Worm (Caenorhabditis elegans) whole organism, young adult: Measurements from ENCODE around the gene srh-46.

Source experiments
- B0261.1 ChIP-seq: sonication (generic microtip); optimal IDR thresholded peaks from 2 replicates; lab custom pipeline; 2016; ENCODE audit warnings: mild to moderate bottlenecking, missing genetic modification characterization, moderate library complexity, missing compliant biosample characterization
- B0336.3 ChIP-seq: fragments of 200-800 bp; sonication (Bioruptor generic); IDR thresholded peaks from 2 replicates; pipeline ENCODE4 v1.3.6; 2022; ENCODE audit warnings: missing genetic modification characterization, missing compliant biosample characterization
- F10E7.11 ChIP-seq: sonication (generic microtip); optimal IDR thresholded peaks from 2 replicates; lab custom pipeline; 2017; ENCODE audit warnings: mild to moderate bottlenecking, missing genetic modification characterization, moderate library complexity, missing compliant biosample characterization
- F22D6.2 ChIP-seq: sonication (generic microtip); optimal IDR thresholded peaks from 2 replicates; lab custom pipeline; 2016; ENCODE audit warnings: mild to moderate bottlenecking, missing genetic modification characterization, missing compliant biosample characterization
- F23B12.7 ChIP-seq: sonication (generic microtip); optimal IDR thresholded peaks from 2 replicates; lab custom pipeline; 2017; ENCODE audit warnings: missing genetic modification characterization, mild to moderate bottlenecking, missing compliant biosample characterization, antibody characterized with exemption, moderate library complexity; ENCODE audit not compliant: insufficient read depth
- F49E8.2 ChIP-seq: sonication (generic microtip); optimal IDR thresholded peaks from 3 replicates; lab custom pipeline; 2017; ENCODE audit warnings: missing genetic modification characterization, mild to moderate bottlenecking, missing compliant biosample characterization, antibody characterized with exemption, moderate library complexity; ENCODE audit not compliant: insufficient read depth
- F52B5.7 ChIP-seq: sonication (generic microtip); optimal IDR thresholded peaks from 2 replicates; lab custom pipeline; 2016; ENCODE audit warnings: mild to moderate bottlenecking, missing genetic modification characterization, missing compliant biosample characterization
- K12H6.12 ChIP-seq: fragments of 200-800 bp; sonication (Bioruptor generic); optimal IDR thresholded peaks from 2 replicates; lab custom pipeline; 2018; ENCODE audit warnings: mild to moderate bottlenecking, missing genetic modification characterization, missing compliant biosample characterization
- T07F8.4 ChIP-seq: sonication (generic microtip); optimal IDR thresholded peaks from 2 replicates; lab custom pipeline; 2016; ENCODE audit warnings: mild to moderate bottlenecking, missing genetic modification characterization, moderate library complexity, missing compliant biosample characterization
- T26A5.8 ChIP-seq: sonication (generic microtip); optimal IDR thresholded peaks from 2 replicates; lab custom pipeline; 2016; ENCODE audit warnings: missing genetic modification characterization, missing compliant biosample characterization
- Y56A3A.18 ChIP-seq: fragments of 200-800 bp; sonication (Bioruptor generic); IDR thresholded peaks from 2 replicates; pipeline ENCODE4 v1.3.6; 2022; ENCODE audit warnings: missing genetic modification reagents, missing genetic modification characterization, missing compliant biosample characterization
- Y79H2A.3 ChIP-seq: fragments of 200-800 bp; sonication (Bioruptor generic); conservative IDR thresholded peaks from 2 replicates; pipeline ENCODE4 v1.3.6; 2022; ENCODE audit warnings: missing genetic modification reagents, missing genetic modification characterization, missing compliant biosample characterization
- aptf-3 ChIP-seq: fragments of 200-800 bp; sonication (Bioruptor generic); IDR thresholded peaks from 2 replicates; pipeline ENCODE4 v1.3.6; 2022; ENCODE audit warnings: missing genetic modification characterization, missing compliant biosample characterization
- atf-7 ChIP-seq: sonication (generic microtip); optimal IDR thresholded peaks from 2 replicates; lab custom pipeline; 2017; ENCODE audit warnings: mild to moderate bottlenecking, missing genetic modification characterization, missing compliant biosample characterization
- athp-1 ChIP-seq: sonication (generic microtip); optimal IDR thresholded peaks from 2 replicates; lab custom pipeline; 2017; ENCODE audit warnings: mild to moderate bottlenecking, missing genetic modification characterization, missing compliant biosample characterization
- attf-3 ChIP-seq: fragments of 200-800 bp; sonication (Bioruptor generic); conservative IDR thresholded peaks from 2 replicates; pipeline ENCODE4 v1.3.6; 2022; ENCODE audit warnings: missing genetic modification reagents, missing genetic modification characterization, missing compliant biosample characterization
- attf-5 ChIP-seq: fragments of 200-800 bp; sonication (Bioruptor generic); optimal IDR thresholded peaks from 2 replicates; lab custom pipeline; 2018; ENCODE audit warnings: mild to moderate bottlenecking, missing genetic modification characterization, missing compliant biosample characterization
- ccch-3 ChIP-seq: fragments of 200-800 bp; sonication (Bioruptor generic); optimal IDR thresholded peaks from 2 replicates; lab custom pipeline; 2018; ENCODE audit warnings: mild to moderate bottlenecking, missing genetic modification characterization, missing compliant biosample characterization
- ceh-100 ChIP-seq: fragments of 200-800 bp; sonication (Bioruptor generic); IDR thresholded peaks from 2 replicates; pipeline ENCODE4 v1.3.6; 2022; ENCODE audit warnings: missing genetic modification reagents, missing genetic modification characterization, missing compliant biosample characterization
- chd-7 ChIP-seq: sonication (generic microtip); optimal IDR thresholded peaks from 2 replicates; lab custom pipeline; 2016; ENCODE audit warnings: mild to moderate bottlenecking, missing genetic modification characterization, moderate library complexity, missing compliant biosample characterization
- dpff-1 ChIP-seq: sonication (generic microtip); optimal IDR thresholded peaks from 2 replicates; lab custom pipeline; 2017; ENCODE audit warnings: mild to moderate bottlenecking, missing genetic modification characterization, missing compliant biosample characterization
- egl-18 ChIP-seq: fragments of 200-800 bp; sonication (Bioruptor generic); IDR thresholded peaks from 2 replicates; pipeline ENCODE4 v1.3.6; 2022; ENCODE audit warnings: missing genetic modification reagents, missing genetic modification characterization, missing compliant biosample characterization
- ets-4 ChIP-seq: fragments of 200-800 bp; sonication (Bioruptor generic); optimal IDR thresholded peaks from 2 replicates; lab custom pipeline; 2018; ENCODE audit warnings: mild to moderate bottlenecking, missing genetic modification characterization, missing compliant biosample characterization
- fkh-3 ChIP-seq: sonication (generic microtip); optimal IDR thresholded peaks from 2 replicates; lab custom pipeline; 2016; ENCODE audit warnings: mild to moderate bottlenecking, missing genetic modification characterization, missing compliant biosample characterization
- hlh-12 ChIP-seq: sonication (generic microtip); optimal IDR thresholded peaks from 2 replicates; lab custom pipeline; 2016; ENCODE audit warnings: missing genetic modification characterization, missing compliant biosample characterization
- hlh-26 ChIP-seq: fragments of 200-800 bp; sonication (Bioruptor generic); conservative IDR thresholded peaks from 2 replicates; pipeline ENCODE4 v1.3.6; 2022; ENCODE audit warnings: missing genetic modification reagents, missing genetic modification characterization, missing compliant biosample characterization
- hmg-1.2 ChIP-seq: fragments of 200-800 bp; sonication (Bioruptor generic); IDR thresholded peaks from 2 replicates; pipeline ENCODE4 v1.3.6; 2022; ENCODE audit warnings: missing genetic modification reagents, missing genetic modification characterization, missing compliant biosample characterization
- hrde-1 ChIP-seq: sonication (generic microtip); optimal IDR thresholded peaks from 2 replicates; lab custom pipeline; 2016; ENCODE audit warnings: missing genetic modification characterization, mild to moderate bottlenecking, missing compliant biosample characterization, moderate library complexity, missing genotype, missing genetic modification reagents, borderline replicate concordance
- let-607 ChIP-seq, 2 experiments: fragments of 200-800 bp in 1 of 2; sonication (Bioruptor generic) in 1 of 2; sonication (generic microtip) in 1 of 2; optimal IDR thresholded peaks; 2 replicates each; lab custom pipeline; 2016 to 2018; ENCODE audit warnings: mild to moderate bottlenecking in 2 of 2, missing compliant biosample characterization in 2 of 2, missing genetic modification characterization in 2 of 2, moderate library complexity in 2 of 2, missing genotype in 1 of 2
- lin-26 ChIP-seq: fragments of 200-800 bp; sonication (Bioruptor generic); IDR thresholded peaks from 2 replicates; pipeline ENCODE4 v1.3.6; 2022; ENCODE audit warnings: missing genetic modification reagents, missing genetic modification characterization, missing compliant biosample characterization
- lir-1 ChIP-seq: fragments of 200-800 bp; sonication (Bioruptor generic); conservative IDR thresholded peaks from 2 replicates; pipeline ENCODE4 v1.3.6; 2022; ENCODE audit warnings: missing genetic modification reagents, missing genetic modification characterization, missing compliant biosample characterization
- mcd-1 ChIP-seq: fragments of 200-800 bp; sonication (Bioruptor generic); IDR thresholded peaks from 2 replicates; pipeline ENCODE4 v1.3.6; 2022; ENCODE audit warnings: missing genetic modification reagents, missing genetic modification characterization, missing compliant biosample characterization
- mes-4 ChIP-seq: sonication (generic microtip); optimal IDR thresholded peaks from 2 replicates; lab custom pipeline; 2016; ENCODE audit warnings: missing genotype, missing genetic modification characterization, missing compliant biosample characterization
- nfya-1 ChIP-seq: sonication (generic microtip); optimal IDR thresholded peaks from 2 replicates; lab custom pipeline; 2017; ENCODE audit warnings: antibody characterized with exemption, missing compliant biosample characterization, missing genetic modification characterization, borderline replicate concordance; ENCODE audit not compliant: insufficient read depth
- nhr-120 ChIP-seq: fragments of 200-800 bp; sonication (Bioruptor generic); IDR thresholded peaks from 2 replicates; pipeline ENCODE4 v1.3.6; 2022; ENCODE audit warnings: missing genetic modification characterization, missing compliant biosample characterization
- rcor-1 ChIP-seq: fragments of 200-800 bp; sonication (Bioruptor generic); IDR thresholded peaks from 2 replicates; pipeline ENCODE4 v1.3.6; 2022; ENCODE audit warnings: missing genetic modification reagents, missing genetic modification characterization, missing compliant biosample characterization
- repo-1 ChIP-seq: sonication (generic microtip); optimal IDR thresholded peaks from 2 replicates; lab custom pipeline; 2017; ENCODE audit warnings: mild to moderate bottlenecking, missing genetic modification characterization, missing compliant biosample characterization
- rpc-1 ChIP-seq, 2 experiments: fragments of 150-350 bp in 1 of 2; sonication (generic microtip) in 1 of 2; optimal IDR thresholded peaks; 2 replicates each; lab custom pipeline; 2014 to 2018; ENCODE audit warnings: missing biosample characterization in 1 of 2, missing genetic modification characterization in 1 of 2, missing genetic modification reagents in 1 of 2, missing genotype in 1 of 2
- snpc-4 ChIP-seq, 5 experiments: fragments of 150-350 bp in 1 of 5; sonication (generic microtip) in 4 of 5; optimal IDR thresholded peaks; 2 replicates each; lab custom pipeline; 2014 to 2018; ENCODE audit warnings: missing genetic modification characterization in 5 of 5, missing biosample characterization in 3 of 5, antibody characterized with exemption in 2 of 5, mild to moderate bottlenecking in 2 of 5, missing compliant biosample characterization in 2 of 5, missing genotype in 2 of 5, moderate library complexity in 2 of 5, missing genetic modification reagents in 1 of 5
- sptf-2 ChIP-seq: fragments of 200-800 bp; sonication (Bioruptor generic); optimal IDR thresholded peaks from 2 replicates; lab custom pipeline; 2018; ENCODE audit warnings: mild to moderate bottlenecking, missing genetic modification characterization, missing compliant biosample characterization
- tbx-9 ChIP-seq: sonication (generic microtip); optimal IDR thresholded peaks from 2 replicates; lab custom pipeline; 2016; ENCODE audit warnings: borderline replicate concordance, missing genetic modification characterization, inconsistent platforms, missing compliant biosample characterization
- xnd-1 ChIP-seq: sonication (generic microtip); optimal IDR thresholded peaks from 2 replicates; lab custom pipeline; 2016; ENCODE audit warnings: missing genotype, missing genetic modification reagents, missing genetic modification characterization, missing compliant biosample characterization
- ztf-18 ChIP-seq: sonication (generic microtip); optimal IDR thresholded peaks from 2 replicates; lab custom pipeline; 2016; ENCODE audit warnings: missing genotype, mild to moderate bottlenecking, missing genetic modification characterization, missing compliant biosample characterization
- ztf-25 ChIP-seq: fragments of 200-800 bp; sonication (Bioruptor generic); IDR thresholded peaks from 2 replicates; pipeline ENCODE4 v1.3.6; 2022; ENCODE audit warnings: missing genetic modification reagents, missing genetic modification characterization, missing compliant biosample characterization
- ztf-26 ChIP-seq: sonication (generic microtip); optimal IDR thresholded peaks from 2 replicates; lab custom pipeline; 2017; ENCODE audit warnings: missing genetic modification characterization, missing compliant biosample characterization
- ztf-28 ChIP-seq: fragments of 200-800 bp; sonication (Bioruptor generic); IDR thresholded peaks from 2 replicates; pipeline ENCODE4 v1.3.6; 2022; ENCODE audit warnings: missing genetic modification reagents, missing genetic modification characterization, missing compliant biosample characterization
- ztf-6 ChIP-seq: fragments of 200-800 bp; sonication (Bioruptor generic); IDR thresholded peaks from 2 replicates; pipeline ENCODE4 v1.3.6; 2022; ENCODE audit warnings: missing genetic modification reagents, missing genetic modification characterization, missing compliant biosample characterization

The srh-46 gene

ce11 chrV:11326914-11327367 is 24.3 kb upstream of the srh-46 start, which contains the start of gene tmed-10 (continued):
- TF ChIP-seq hlh-26 (GFP tag; lab: Robert Waterston, UW) (no peak), fkh-3 (tag; lab: Kevin White, UChicago) (no peak), nhr-120 (GFP tag; lab: Robert Waterston, UW) (no peak), ceh-100 (GFP tag; lab: Robert Waterston, UW) (peak; percentile 89), F23B12.7 (tag; lab: Kevin White, UChicago) (no peak), atf-7 (tag; lab: Kevin White, UChicago) (no peak), let-607 (tag; optimal IDR thresholded peaks at IDR 0.05; lab: Kevin White, UChicago) (peak; percentile 93 to 94), xnd-1 (tag; lab: Kevin White, UChicago) (no peak), hrde-1 (tag; lab: Kevin White, UChicago) (no peak), F22D6.2 (tag; lab: Kevin White, UChicago) (no peak), hmg-1.2 (peak; percentile 77), hlh-12 (tag; lab: Kevin White, UChicago) (no peak), T07F8.4 (tag; lab: Kevin White, UChicago) (no peak), Y56A3A.18 (GFP tag; lab: Robert Waterston, UW) (no peak), dpff-1 (tag; lab: Kevin White, UChicago) (no peak), B0336.3 (GFP tag; lab: Robert Waterston, UW) (no peak), Y79H2A.3 (GFP tag; lab: Robert Waterston, UW) (0 out of 2 replicates have a peak, but pooled peaks have one; percentile 37), tbx-9 (no peak), F52B5.7 (tag; lab: Kevin White, UChicago) (no peak), ztf-26 (no peak), ets-4 (GFP tag; lab: Kevin White, UChicago) (no peak), F10E7.11 (tag; lab: Kevin White, UChicago) (no peak), aptf-3 (no peak), lir-1 (GFP tag; lab: Robert Waterston, UW) (peak; percentile 70; the same call in 1 of the 2 replicates), sptf-2 (GFP tag; lab: Kevin White, UChicago) (no peak), egl-18 (GFP tag; lab: Robert Waterston, UW) (no peak), attf-3 (GFP tag; lab: Robert Waterston, UW) (peak; percentile 46; the same call in 1 of the 2 replicates), attf-5 (peak; percentile 76), nfya-1 (no peak), B0261.1 (no peak), mcd-1 (GFP tag; lab: Robert Waterston, UW) (peak; percentile 96), athp-1 (tag; lab: Kevin White, UChicago) (no peak), mes-4 (tag; lab: Kevin White, UChicago) (no peak), lin-26 (GFP tag; lab: Robert Waterston, UW) (0 out of 2 replicates have a peak, but pooled peaks have one; percentile 42), ztf-18 (tag; lab: Kevin White, UChicago) (peak; percentile 44), K12H6.12 (tag; lab: Kevin White, UChicago) (no peak), ztf-6 (GFP tag; lab: Robert Waterston, UW) (peak; percentile 50; the same call in 1 of the 2 replicates), rcor-1 (GFP tag; lab: Robert Waterston, UW) (peak; percentile 89), chd-7 (tag; lab: Kevin White, UChicago) (no peak), rpc-1 (optimal IDR thresholded peaks at IDR 0.05; lab: Kevin White, UChicago) (no peak), rpc-1 (tag; optimal IDR thresholded peaks at IDR 0.05; lab: Kevin White, UChicago) (no peak), snpc-4 (GFP tag; optimal IDR thresholded peaks at IDR 0.05; lab: Kevin White, UChicago) (peak; percentile 28), snpc-4 (tag; optimal IDR thresholded peaks at IDR 0.05; lab: Kevin White, UChicago) (peak in 3 of 4 experiments; percentile 27 to 72 (median 57)), F49E8.2 (tag; lab: Kevin White, UChicago) (no peak), ccch-3 (GFP tag; lab: Kevin White, UChicago) (no peak), ztf-25 (no peak), T26A5.8 (no peak), ztf-28 (GFP tag; lab: Robert Waterston, UW) (no peak), repo-1 (tag; lab: Kevin White, UChicago) (no peak)
